Fruit fly (Drosophila melanogaster): ENCODE data around the gene CG43401.

dm6 chr2L:1459344-1459743 lies 31.1 kb downstream of the CG43401 start:
- TF ChIP-seq HLH106 (tag; optimal IDR thresholded peaks at IDR 0.05) (peak; percentile 8), Hnf4 (GFP tag; optimal IDR thresholded peaks at IDR 0.05) (no peak)

All from whole organism, wandering third instar larva.